Fruit fly (Drosophila melanogaster) whole organism, wandering third instar larva: ENCODE data around the gene dpr10.

ENCODE experiments used
- Abd-B ChIP-seq: fragments of >200 bp; optimal IDR thresholded peaks from 2 replicates; lab custom pipeline; 2017; ENCODE audit warnings: missing biosample characterization, missing genetic modification characterization
- CG32264 ChIP-seq: fragments of 200-800 bp; sonication (Bioruptor generic); optimal IDR thresholded peaks from 2 replicates; lab custom pipeline; 2016; ENCODE audit warnings: missing biosample characterization, missing genetic modification characterization
- CG9705 ChIP-seq: fragments of 200-800 bp; sonication (Bioruptor generic); optimal IDR thresholded peaks from 2 replicates; lab custom pipeline; 2018; ENCODE audit warnings: missing biosample characterization, mild to moderate bottlenecking, missing genetic modification characterization
- CrebA ChIP-seq: fragments of 200-800 bp; sonication (Bioruptor generic); optimal IDR thresholded peaks from 2 replicates; lab custom pipeline; 2016; ENCODE audit warnings: missing biosample characterization, mild to moderate bottlenecking, missing genetic modification characterization, borderline replicate concordance
- Dif ChIP-seq: fragments of 200-275, 200-300 bp; sonication (Bioruptor generic); optimal IDR thresholded peaks from 2 replicates; lab custom pipeline; 2018; ENCODE audit warnings: missing biosample characterization, missing genetic modification characterization; ENCODE audit not compliant: partially characterized antibody
- GATAd ChIP-seq: sonication (Bioruptor generic); optimal IDR thresholded peaks from 2 replicates; lab custom pipeline; 2016; ENCODE audit warnings: missing biosample characterization, missing genetic modification characterization
- Hnf4 ChIP-seq: fragments of 200-800 bp; sonication (Bioruptor generic); optimal IDR thresholded peaks from 2 replicates; lab custom pipeline; 2016; ENCODE audit warnings: missing biosample characterization, mild to moderate bottlenecking, missing genetic modification characterization
- Hr78 ChIP-seq: fragments of >200 bp; optimal IDR thresholded peaks from 2 replicates; lab custom pipeline; 2017; ENCODE audit warnings: missing biosample characterization, missing genetic modification characterization
- Hr83 ChIP-seq: fragments of 200-300 bp; sonication (Bioruptor generic); optimal IDR thresholded peaks from 2 replicates; lab custom pipeline; 2016; ENCODE audit warnings: missing biosample characterization, mild to moderate bottlenecking, missing genetic modification characterization, moderate library complexity; ENCODE audit not compliant: poor library complexity, severe bottlenecking
- Jra ChIP-seq: sonication (Bioruptor generic); optimal IDR thresholded peaks from 2 replicates; lab custom pipeline; 2016; ENCODE audit warnings: missing biosample characterization, missing genetic modification characterization
- Mio ChIP-seq: sonication (Bioruptor generic); optimal IDR thresholded peaks from 2 replicates; lab custom pipeline; 2016; ENCODE audit warnings: missing biosample characterization, missing genetic modification characterization
- Myc ChIP-seq: fragments of >200 bp; optimal IDR thresholded peaks from 2 replicates; lab custom pipeline; 2017
- N ChIP-seq: fragments of >200 bp; optimal IDR thresholded peaks from 2 replicates; lab custom pipeline; 2018; ENCODE audit warnings: missing biosample characterization, missing external identifiers, missing genetic modification characterization
- OdsH ChIP-seq: fragments of 200-800 bp; sonication (Bioruptor generic); optimal IDR thresholded peaks from 2 replicates; lab custom pipeline; 2016; ENCODE audit warnings: missing biosample characterization, mild to moderate bottlenecking, missing genetic modification characterization
- br ChIP-seq: fragments of 200-800 bp; sonication (Bioruptor generic); optimal IDR thresholded peaks from 2 replicates; lab custom pipeline; 2016; ENCODE audit warnings: missing biosample characterization, missing genetic modification characterization
- dl ChIP-seq, 2 experiments: fragments of 175-275, 200-275 bp in 1 of 2; fragments of 200-275 bp in 1 of 2; sonication (Bioruptor generic); optimal IDR thresholded peaks; lab custom pipeline; 2018; ENCODE audit warnings: mild to moderate bottlenecking in 2 of 2, missing biosample characterization in 2 of 2, missing genetic modification characterization in 2 of 2, moderate library complexity in 2 of 2; ENCODE audit not compliant: partially characterized antibody in 2 of 2, insufficient read depth in 1 of 2
- dmrt93B ChIP-seq: fragments of 200-800 bp; sonication (Bioruptor generic); optimal IDR thresholded peaks from 2 replicates; lab custom pipeline; 2018; ENCODE audit warnings: missing biosample characterization, mild to moderate bottlenecking, missing genetic modification characterization
- dsf ChIP-seq: sonication (Bioruptor generic); optimal IDR thresholded peaks from 2 replicates; lab custom pipeline; 2016; ENCODE audit warnings: missing biosample characterization, missing genetic modification characterization, borderline replicate concordance
- fru ChIP-seq: fragments of 200-800 bp; sonication (Bioruptor generic); optimal IDR thresholded peaks from 3 replicates; lab custom pipeline; 2016; ENCODE audit warnings: missing biosample characterization, mild to moderate bottlenecking, missing genetic modification characterization
- h ChIP-seq: fragments of 200-800 bp; sonication (Bioruptor generic); optimal IDR thresholded peaks from 3 replicates; lab custom pipeline; 2016; ENCODE audit warnings: missing biosample characterization, mild to moderate bottlenecking, missing genetic modification characterization
- jim ChIP-seq: fragments of 175-275, 200-325 bp; sonication (Bioruptor generic); optimal IDR thresholded peaks from 2 replicates; lab custom pipeline; 2016; ENCODE audit warnings: missing biosample characterization, mild to moderate bottlenecking, missing genetic modification characterization
- lola ChIP-seq: fragments of >200 bp; optimal IDR thresholded peaks from 2 replicates; lab custom pipeline; 2017; ENCODE audit warnings: missing biosample characterization, missing genetic modification characterization
- pan ChIP-seq: fragments of >200 bp; optimal IDR thresholded peaks from 2 replicates; lab custom pipeline; 2017
- psq ChIP-seq: fragments of 200-800 bp; sonication (Bioruptor generic); optimal IDR thresholded peaks from 3 replicates; lab custom pipeline; 2017; ENCODE audit warnings: missing biosample characterization, mild to moderate bottlenecking, missing genetic modification characterization, moderate library complexity
- rgr ChIP-seq: fragments of 200-800 bp; sonication (Bioruptor generic); optimal IDR thresholded peaks from 3 replicates; lab custom pipeline; 2016; ENCODE audit warnings: missing biosample characterization, mild to moderate bottlenecking, missing genetic modification characterization
- sage ChIP-seq: fragments of 200-800 bp; sonication (Bioruptor generic); optimal IDR thresholded peaks from 2 replicates; lab custom pipeline; 2016; ENCODE audit warnings: missing biosample characterization, mild to moderate bottlenecking, missing genetic modification characterization
- sv ChIP-seq: fragments of 200-800 bp; sonication (Bioruptor generic); optimal IDR thresholded peaks from 3 replicates; lab custom pipeline; 2016; ENCODE audit warnings: missing biosample characterization, missing genetic modification characterization
- tai ChIP-seq: sonication (Bioruptor generic); optimal IDR thresholded peaks from 2 replicates; lab custom pipeline; 2016; ENCODE audit warnings: missing biosample characterization, missing genetic modification characterization
- usp ChIP-seq: fragments of >200 bp; optimal IDR thresholded peaks from 2 replicates; lab custom pipeline; 2017; ENCODE audit warnings: missing biosample characterization, missing genetic modification characterization
- woc ChIP-seq: sonication (Bioruptor generic); optimal IDR thresholded peaks from 2 replicates; lab custom pipeline; 2016; ENCODE audit warnings: missing biosample characterization, mild to moderate bottlenecking, missing genetic modification characterization

dpr10 gene

DNA sequence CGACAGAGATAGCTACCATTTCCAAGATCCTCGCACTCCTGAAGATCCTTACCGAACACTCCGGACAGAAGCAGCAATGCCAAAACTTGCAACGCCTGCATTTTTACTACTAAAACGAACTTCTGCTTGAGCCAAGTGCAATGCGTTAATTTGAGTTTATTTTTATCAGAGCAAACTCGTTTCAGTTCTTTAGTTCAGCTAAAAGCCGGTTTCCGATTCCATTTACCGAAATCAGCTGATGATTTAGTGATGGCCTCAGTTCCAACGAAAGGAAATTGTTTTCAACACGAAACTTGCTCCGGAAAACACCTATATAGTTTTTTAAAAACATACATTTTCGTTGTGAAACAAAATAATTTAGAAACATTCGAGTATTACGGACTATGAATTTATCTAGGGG, 34.2 kb upstream of the dpr10 start, which contains the start of gene CG32055:
TSS of gene CG32055 (minus strand) at position 101 of the 400 bp plus-strand sequence.
- TF ChIP-seq jim (GFP tag; lab: Kevin White, UChicago) = no peak
- no peak for TF ChIP-seq h
- TF ChIP-seq Mio (GFP tag; lab: Kevin White, UChicago) = no peak
- TF ChIP-seq usp = no peak

DNA sequence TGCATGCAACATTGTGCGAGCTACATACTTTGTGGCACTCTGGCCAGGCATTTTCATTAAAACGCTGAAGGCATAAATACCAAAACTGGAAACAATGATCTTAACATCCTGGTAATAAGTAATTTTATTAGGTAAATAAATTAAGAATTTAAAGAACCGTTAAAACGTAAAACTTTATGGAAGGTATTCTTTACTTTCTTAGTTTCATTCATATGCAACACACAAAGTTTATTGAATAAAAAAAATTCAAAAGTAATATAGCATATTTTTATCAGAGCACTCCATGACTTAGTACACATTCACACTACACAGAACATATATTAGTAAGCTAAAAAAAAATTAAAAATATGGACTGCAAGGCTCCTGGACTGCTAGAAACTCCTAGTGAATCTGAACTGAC, 29.5 kb upstream of the dpr10 start, which contains the start of gene CG8065:
TSS of gene CG8065 (plus strand) at position 301 of the 400 bp plus-strand sequence.
- TF ChIP-seq h = no peak
- TF ChIP-seq Myc (lab: Kevin White, UChicago) = no peak
- no peak for TF ChIP-seq fru
- no peak for TF ChIP-seq sv (GFP tag; lab: Kevin White, UChicago)
- TF ChIP-seq Jra (GFP tag; lab: Kevin White, UChicago) = no peak
- no peak for TF ChIP-seq tai (GFP tag; lab: Kevin White, UChicago)
- no peak for TF ChIP-seq CG32264
- no peak for TF ChIP-seq GATAd

DNA sequence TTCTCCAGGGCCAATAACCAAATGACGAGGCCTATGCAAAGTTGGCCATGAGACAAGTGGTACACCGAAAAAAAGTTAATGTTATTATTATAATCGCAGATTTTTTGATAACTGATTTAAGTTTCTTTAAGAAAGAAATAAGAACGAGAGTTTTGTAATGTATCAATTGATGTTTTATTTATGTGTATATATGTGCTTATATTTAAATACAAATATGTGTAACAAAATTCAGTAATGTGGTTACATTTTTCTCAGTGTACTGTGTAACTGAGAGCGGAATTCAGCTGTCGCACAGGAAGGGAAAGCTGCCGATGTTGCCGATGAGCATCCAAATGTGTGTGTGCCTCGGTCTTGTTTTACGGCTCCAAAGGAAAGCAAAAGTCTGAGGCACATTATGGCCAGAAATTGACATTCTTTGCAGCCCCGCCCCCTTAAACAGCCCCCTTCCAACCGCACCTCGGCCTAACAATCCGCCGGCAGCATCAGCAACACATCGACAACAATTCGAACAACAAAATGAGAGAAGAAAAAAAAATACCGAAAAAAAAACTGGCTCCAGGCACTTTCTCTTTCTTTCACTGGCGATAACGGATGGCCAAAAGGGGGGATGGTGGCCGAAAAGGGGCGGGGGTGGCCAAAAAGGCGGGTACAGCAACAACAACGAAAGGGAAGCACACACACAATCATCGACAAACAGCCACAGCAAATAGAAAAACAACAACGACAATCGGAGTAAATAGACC, 20.5 kb upstream of the dpr10 start:
- TF ChIP-seq Dif (GFP tag; lab: Kevin White, UChicago) (no peak), fru (no peak), GATAd (no peak), Hr83 (GFP tag; lab: Kevin White, UChicago) (no peak), CG9705 (GFP tag; lab: Kevin White, UChicago) (no peak), CrebA (GFP tag; lab: Kevin White, UChicago) (no peak), Abd-B (GFP tag; lab: Kevin White, UChicago) (no peak), N (GFP tag; lab: Kevin White, UChicago) (no peak), OdsH (no peak), psq (GFP tag; lab: Kevin White, UChicago) (no peak), lola (GFP tag; lab: Kevin White, UChicago) (no peak), pan (lab: Kevin White, UChicago) (no peak), usp (no peak), dsf (GFP tag; lab: Kevin White, UChicago) (no peak), sage (GFP tag; lab: Kevin White, UChicago) (no peak), Hr78 (GFP tag; lab: Kevin White, UChicago) (no peak), dmrt93B (no peak)

- TF ChIP-seq tai (GFP tag; lab: Kevin White, UChicago) = no peak
- no peak for TF ChIP-seq sage (GFP tag; lab: Kevin White, UChicago)
- TF ChIP-seq br = no peak
- no peak for TF ChIP-seq lola (GFP tag; lab: Kevin White, UChicago)
- TF ChIP-seq rgr = no peak
- TF ChIP-seq Hr78 (GFP tag; lab: Kevin White, UChicago) = no peak
- TF ChIP-seq jim (GFP tag; lab: Kevin White, UChicago) = no peak
Measured at dm6 chr3L:10205823-10206222, 19.9 kb upstream of the dpr10 start.

- TF ChIP-seq Hnf4 (GFP tag; lab: Kevin White, UChicago) = no peak
- no peak for TF ChIP-seq psq (GFP tag; lab: Kevin White, UChicago)
- TF ChIP-seq Myc (lab: Kevin White, UChicago) = no peak
- TF ChIP-seq woc = no peak
- TF ChIP-seq fru = no peak
- TF ChIP-seq h = no peak
- no peak for TF ChIP-seq GATAd
- TF ChIP-seq br = no peak
- no peak for TF ChIP-seq sage (GFP tag; lab: Kevin White, UChicago)
- no peak for TF ChIP-seq usp
- TF ChIP-seq Mio (GFP tag; lab: Kevin White, UChicago) = no peak
- TF ChIP-seq dl (GFP tag; optimal IDR thresholded peaks at IDR 0.05; lab: Kevin White, UChicago; ENCODE audit: insufficient read depth in 1 of 2, partially characterized antibody in 2 of 2) = no peak
Measured at dm6 chr3L:10204669-10205068, 18.8 kb upstream of the dpr10 start.
